Worm (Caenorhabditis elegans): ENCODE measurements around the gene T26A5.6.

- TF ChIP-seq lin-39 (tag; optimal IDR thresholded peaks at IDR 0.05) (no peak), skn-1 (tag; optimal IDR thresholded peaks at IDR 0.05) (no peak), nhr-90 (tag; optimal IDR thresholded peaks at IDR 0.05; ENCODE audit: poor library complexity) (no peak), tbx-2 (tag; optimal IDR thresholded peaks at IDR 0.05) (no peak), grh-1 (GFP tag; IDR thresholded peaks at IDR 0.05) (no peak)
These were observed 9.3 kb upstream of the T26A5.6 start, which contains the start of gene algn-1 for ce11 chrIII:6459820-6460219.

Data from whole organism, L1 larva.